Worm (Caenorhabditis elegans) whole organism, L4 larva: ENCODE results near the gene K08F11.1.

Source experiments
- D1046.2 ChIP-seq: fragments of 200-800 bp; sonication (Bioruptor generic); IDR thresholded peaks from 2 replicates; pipeline ENCODE4 v1.3.6; 2022; ENCODE audit warnings: missing genetic modification characterization, missing compliant biosample characterization
- F44E2.7 ChIP-seq: fragments of 200-800 bp; sonication (Bioruptor generic); IDR thresholded peaks from 2 replicates; pipeline ENCODE4 v2.1.2; 2022; ENCODE audit warnings: missing genetic modification characterization, missing compliant biosample characterization
- R02D3.7 ChIP-seq: fragments of 150-350 bp; sonication (generic microtip); optimal IDR thresholded peaks from 3 replicates; lab custom pipeline; 2014; ENCODE audit warnings: missing biosample characterization, missing genetic modification characterization
- T26A8.4 ChIP-seq: fragments of 200-800 bp; sonication (Bioruptor generic); IDR thresholded peaks from 2 replicates; pipeline ENCODE4 v1.3.6; 2022; ENCODE audit warnings: missing genetic modification characterization, missing compliant biosample characterization
- Y48G9A.11 ChIP-seq: fragments of 200-800 bp; sonication (Bioruptor generic); IDR thresholded peaks from 2 replicates; pipeline ENCODE4 v1.3.6; 2022; ENCODE audit warnings: missing genetic modification reagents, missing genetic modification characterization, missing compliant biosample characterization
- ZK337.2 ChIP-seq: fragments of 200-800 bp; sonication (Bioruptor generic); IDR thresholded peaks from 2 replicates; pipeline ENCODE4 v1.3.6; 2022; ENCODE audit warnings: missing genetic modification reagents, missing genetic modification characterization, missing compliant biosample characterization
- ZK546.5 ChIP-seq, 2 experiments: sonication (generic microtip); optimal IDR thresholded peaks; 2 replicates each; lab custom pipeline; 2017; ENCODE audit warnings: missing biosample characterization in 2 of 2, missing genetic modification characterization in 2 of 2
- aly-2 ChIP-seq: sonication (generic microtip); optimal IDR thresholded peaks from 2 replicates; lab custom pipeline; 2018; ENCODE audit warnings: missing biosample characterization, missing genetic modification characterization
- ama-1 ChIP-seq: fragments of 150-350 bp; optimal IDR thresholded peaks from 2 replicates; lab custom pipeline; 2014; ENCODE audit warnings: inconsistent platforms, mixed read lengths
- attf-4 ChIP-seq: sonication (generic microtip); optimal IDR thresholded peaks from 3 replicates; lab custom pipeline; 2017; ENCODE audit warnings: missing biosample characterization, missing genetic modification characterization
- ceh-28 ChIP-seq: fragments of 150-350 bp; optimal IDR thresholded peaks from 2 replicates; lab custom pipeline; 2014; ENCODE audit warnings: missing biosample characterization, missing genetic modification reagents, missing genetic modification characterization
- ceh-62 ChIP-seq: sonication (generic microtip); optimal IDR thresholded peaks from 2 replicates; lab custom pipeline; 2017; ENCODE audit warnings: missing biosample characterization, missing genetic modification characterization
- ces-1 ChIP-seq: fragments of 150-350 bp; sonication (generic microtip); optimal IDR thresholded peaks from 4 replicates; lab custom pipeline; 2014; ENCODE audit warnings: missing biosample characterization, missing genetic modification reagents, missing genetic modification characterization
- daf-16 ChIP-seq, 3 experiments: sonication (generic microtip); optimal IDR thresholded peaks; 2 replicates each; lab custom pipeline; 2016 to 2017; ENCODE audit warnings: missing genetic modification characterization in 3 of 3, missing genetic modification reagents in 3 of 3, mild to moderate bottlenecking in 2 of 3, missing compliant biosample characterization in 2 of 3, missing biosample characterization in 1 of 3, moderate library complexity in 1 of 3
- dmd-6 ChIP-seq: fragments of 200-800 bp; sonication (Bioruptor generic); IDR thresholded peaks from 2 replicates; pipeline ENCODE4 v1.3.6; 2022; ENCODE audit warnings: missing genetic modification reagents, missing genetic modification characterization, missing compliant biosample characterization
- dmd-9 ChIP-seq: fragments of 200-800 bp; sonication (Bioruptor generic); IDR thresholded peaks from 2 replicates; pipeline ENCODE4 v1.3.6; 2022; ENCODE audit warnings: missing genetic modification reagents, missing genetic modification characterization, missing compliant biosample characterization
- dpl-1 ChIP-seq: fragments of 150-350 bp; optimal IDR thresholded peaks from 2 replicates; lab custom pipeline; 2014; ENCODE audit warnings: missing biosample characterization, missing genetic modification reagents, missing genetic modification characterization
- duxl-1 ChIP-seq: sonication (generic microtip); optimal IDR thresholded peaks from 2 replicates; lab custom pipeline; 2016; ENCODE audit warnings: mild to moderate bottlenecking, missing genetic modification characterization, moderate library complexity, missing compliant biosample characterization; ENCODE audit not compliant: poor library complexity
- dve-1 ChIP-seq: sonication (generic microtip); optimal IDR thresholded peaks from 2 replicates; lab custom pipeline; 2017; ENCODE audit warnings: antibody characterized with exemption, mild to moderate bottlenecking, missing genetic modification characterization, missing compliant biosample characterization; ENCODE audit not compliant: insufficient read depth
- egl-27 ChIP-seq: sonication (generic microtip); optimal IDR thresholded peaks from 3 replicates; lab custom pipeline; 2017; ENCODE audit warnings: missing biosample characterization, missing genetic modification reagents, missing genetic modification characterization
- egl-43 ChIP-seq: fragments of 200-800 bp; sonication (Bioruptor generic); IDR thresholded peaks from 2 replicates; pipeline ENCODE4 v1.3.6; 2022; ENCODE audit warnings: missing genetic modification reagents, missing genetic modification characterization, missing compliant biosample characterization
- fkh-10 ChIP-seq: fragments of 150-350 bp; optimal IDR thresholded peaks from 2 replicates; lab custom pipeline; 2014; ENCODE audit warnings: missing biosample characterization, missing genetic modification reagents, missing genetic modification characterization
- fos-1 ChIP-seq: fragments of 150-350 bp; optimal IDR thresholded peaks from 2 replicates; lab custom pipeline; 2014; ENCODE audit warnings: missing biosample characterization, missing genetic modification characterization
- hif-1 ChIP-seq, 2 experiments: sonication (generic microtip); optimal IDR thresholded peaks; 2 replicates each; lab custom pipeline; 2016 to 2017; ENCODE audit warnings: missing compliant biosample characterization in 2 of 2, missing genetic modification characterization in 2 of 2, missing genetic modification reagents in 2 of 2, missing genotype in 2 of 2, mild to moderate bottlenecking in 1 of 2
- hlh-30 ChIP-seq: sonication (generic microtip); optimal IDR thresholded peaks from 2 replicates; lab custom pipeline; 2017; ENCODE audit warnings: antibody characterized with exemption, mild to moderate bottlenecking, missing genetic modification characterization, missing compliant biosample characterization; ENCODE audit not compliant: insufficient read depth
- hmg-1.1 ChIP-seq: fragments of 200-800 bp; sonication (Bioruptor generic); IDR thresholded peaks from 2 replicates; pipeline ENCODE4 v1.3.6; 2022; ENCODE audit warnings: missing genetic modification reagents, missing genetic modification characterization, missing compliant biosample characterization
- jun-1 ChIP-seq: fragments of 150-350 bp; optimal IDR thresholded peaks from 2 replicates; lab custom pipeline; 2014; ENCODE audit warnings: missing biosample characterization, missing genetic modification reagents, missing genetic modification characterization
- lim-7 ChIP-seq: fragments of 200-800 bp; sonication (Bioruptor generic); IDR thresholded peaks from 2 replicates; pipeline ENCODE4 v1.3.6; 2022; ENCODE audit warnings: missing genetic modification characterization, missing compliant biosample characterization
- lin-29 ChIP-seq: fragments of 200-800 bp; sonication (Bioruptor generic); IDR thresholded peaks from 2 replicates; pipeline ENCODE4 v1.3.6; 2022; ENCODE audit warnings: missing genetic modification reagents, missing genetic modification characterization, missing compliant biosample characterization
- lin-39 ChIP-seq: fragments of 150-350 bp; optimal IDR thresholded peaks from 2 replicates; lab custom pipeline; 2014; ENCODE audit warnings: missing biosample characterization, missing genetic modification reagents, missing genetic modification characterization
- mdl-1 ChIP-seq, 2 experiments: fragments of 150-350 bp in 1 of 2; sonication (generic microtip) in 1 of 2; optimal IDR thresholded peaks; 2 replicates each; lab custom pipeline; 2014 to 2017; ENCODE audit warnings: missing biosample characterization in 2 of 2, missing genetic modification characterization in 2 of 2
- mep-1 ChIP-seq: fragments of 150-350 bp; sonication (generic microtip); optimal IDR thresholded peaks from 3 replicates; lab custom pipeline; 2014; ENCODE audit warnings: missing biosample characterization, missing genetic modification characterization
- nhr-102 ChIP-seq: sonication (generic microtip); optimal IDR thresholded peaks from 2 replicates; lab custom pipeline; 2016; ENCODE audit warnings: mild to moderate bottlenecking, missing genetic modification characterization, moderate library complexity, missing compliant biosample characterization
- nhr-111 ChIP-seq: fragments of 200-800 bp; sonication (Bioruptor generic); optimal IDR thresholded peaks from 2 replicates; lab custom pipeline; 2018; ENCODE audit warnings: mild to moderate bottlenecking, missing genetic modification characterization, missing compliant biosample characterization
- nhr-237 ChIP-seq: sonication (generic microtip); optimal IDR thresholded peaks from 2 replicates; lab custom pipeline; 2017; ENCODE audit warnings: missing biosample characterization, missing genetic modification characterization
- nhr-41 ChIP-seq: fragments of 200-800 bp; sonication (Bioruptor generic); IDR thresholded peaks from 2 replicates; pipeline ENCODE4 v1.3.6; 2022; ENCODE audit warnings: missing genetic modification reagents, missing genetic modification characterization, missing compliant biosample characterization
- nhr-42 ChIP-seq: fragments of 200-800 bp; sonication (Bioruptor generic); IDR thresholded peaks from 2 replicates; pipeline ENCODE4 v1.3.6; 2022; ENCODE audit warnings: missing genetic modification characterization, missing compliant biosample characterization
- nhr-48 ChIP-seq: sonication (generic microtip); optimal IDR thresholded peaks from 2 replicates; lab custom pipeline; 2016; ENCODE audit warnings: mild to moderate bottlenecking, missing genetic modification characterization, missing compliant biosample characterization
- pha-4 ChIP-seq, 2 experiments: fragments of 150-350 bp in 1 of 2; fragments of 200-800 bp in 1 of 2; sonication (Bioruptor generic) in 1 of 2; IDR thresholded peaks in 1 of 2; optimal IDR thresholded peaks in 1 of 2; 2 replicates each; pipeline versions ENCODE4 v1.3.6 to Lab custom; 2014 to 2022; ENCODE audit warnings: missing genetic modification characterization in 2 of 2, missing genetic modification reagents in 2 of 2, missing biosample characterization in 1 of 2, missing compliant biosample characterization in 1 of 2
- pqm-1 ChIP-seq: sonication (generic microtip); optimal IDR thresholded peaks from 2 replicates; lab custom pipeline; 2017; ENCODE audit warnings: missing biosample characterization, missing genetic modification characterization
- set-16 ChIP-seq: fragments of 200-800 bp; sonication (Bioruptor generic); IDR thresholded peaks from 2 replicates; pipeline ENCODE4 v1.3.6; 2022; ENCODE audit warnings: missing genetic modification reagents, missing genetic modification characterization, missing compliant biosample characterization
- spr-1 ChIP-seq: sonication (generic microtip); optimal IDR thresholded peaks from 2 replicates; lab custom pipeline; 2016; ENCODE audit warnings: mild to moderate bottlenecking, missing genetic modification characterization, missing compliant biosample characterization
- vab-7 ChIP-seq: fragments of 200-800 bp; sonication (Bioruptor generic); IDR thresholded peaks from 2 replicates; pipeline ENCODE4 v1.3.6; 2022; ENCODE audit warnings: missing genetic modification reagents, missing genetic modification characterization, missing compliant biosample characterization
- zip-2 ChIP-seq: fragments of 150-350 bp; optimal IDR thresholded peaks from 2 replicates; lab custom pipeline; 2014; ENCODE audit warnings: missing biosample characterization, missing genetic modification characterization
- ztf-11 ChIP-seq: fragments of 150-350 bp; optimal IDR thresholded peaks from 2 replicates; lab custom pipeline; 2014; ENCODE audit warnings: missing biosample characterization, missing genetic modification characterization

K08F11.1 gene

ce11 chrIV:4688221-4688620 lies 36.4 kb upstream of the K08F11.1 start, which contains the start of gene bus-4:
bus-4 (plus strand) TSS chrIV:4688269.
- TF ChIP-seq Y48G9A.11 (GFP tag; lab: Robert Waterston, UW), result no peak
- TF ChIP-seq hlh-30, result no peak
- TF ChIP-seq attf-4, result no peak
- TF ChIP-seq lim-7 (GFP tag; lab: Robert Waterston, UW), result no peak
- no peak for TF ChIP-seq hif-1 (tag; optimal IDR thresholded peaks at IDR 0.05; lab: Kevin White, UChicago)
- no peak for TF ChIP-seq ZK337.2 (GFP tag; lab: Robert Waterston, UW)
- TF ChIP-seq ces-1 (GFP tag; lab: Kevin White, UChicago), result no peak
- no peak for TF ChIP-seq jun-1
- no peak for TF ChIP-seq fos-1
- TF ChIP-seq nhr-41 (GFP tag; lab: Robert Waterston, UW), result no peak
- TF ChIP-seq nhr-42, result no peak

ce11 chrIV:4692463-4692862 lies 32.2 kb upstream of the K08F11.1 start, which contains the start of gene spe-51:
spe-51 (plus strand) TSS chrIV:4692763.
- TF ChIP-seq egl-43 (no peak), dpl-1 (GFP tag; lab: Kevin White, UChicago) (no peak), vab-7 (GFP tag; lab: Robert Waterston, UW) (no peak), nhr-102 (tag; lab: Kevin White, UChicago) (no peak), pha-4 (GFP tag; IDR thresholded peaks at IDR 0.05; lab: Robert Waterston, UW) (no peak), pha-4 (tag; optimal IDR thresholded peaks at IDR 0.05; lab: Kevin White, UChicago) (no peak), spr-1 (tag; lab: Kevin White, UChicago) (no peak), egl-27 (tag; lab: Kevin White, UChicago) (no peak)

ce11 chrIV:4703911-4704310 lies 20.8 kb upstream of the K08F11.1 start, which contains the start of gene ogdh-1:
ogdh-1 (minus strand) TSS chrIV:4704011.
- no peak for TF ChIP-seq nhr-237 (tag; lab: Kevin White, UChicago)
- no peak for TF ChIP-seq nhr-111 (GFP tag; lab: Kevin White, UChicago)
- no peak for TF ChIP-seq D1046.2

ce11 chrIV:4705182-4705581 lies 19.5 kb upstream of the K08F11.1 start:
- TF ChIP-seq ceh-28 (no peak), dmd-6 (GFP tag; lab: Robert Waterston, UW) (peak; percentile 70; the same call in 1 of the 2 replicates), mdl-1 (tag; optimal IDR thresholded peaks at IDR 0.05; lab: Kevin White, UChicago) (peak in 1 of 2 experiments; percentile 56), aly-2 (no peak), nhr-48 (peak; percentile 30), lin-39 (tag; lab: Kevin White, UChicago) (no peak), T26A8.4 (GFP tag; lab: Robert Waterston, UW) (no peak), dmd-9 (GFP tag; lab: Robert Waterston, UW) (0 out of 2 replicates have a peak, but pooled peaks have one; percentile 37), duxl-1 (tag; lab: Kevin White, UChicago) (no peak), ceh-62 (tag; lab: Kevin White, UChicago) (no peak), mep-1 (tag; lab: Kevin White, UChicago) (peak; percentile 86), fkh-10 (GFP tag; lab: Kevin White, UChicago) (no peak), zip-2 (no peak), hmg-1.1 (peak; percentile 82), egl-43 (peak; percentile 52; the same call in 1 of the 2 replicates), lin-29 (GFP tag; lab: Robert Waterston, UW) (no peak), daf-16 (GFP tag; optimal IDR thresholded peaks at IDR 0.05; lab: Kevin White, UChicago) (no peak), daf-16 (tag; optimal IDR thresholded peaks at IDR 0.05; lab: Kevin White, UChicago) (peak; percentile 42), ZK546.5 (tag; optimal IDR thresholded peaks at IDR 0.05; lab: Kevin White, UChicago) (no peak), ama-1 (peak; percentile 24), set-16 (GFP tag; lab: Robert Waterston, UW) (peak; percentile 73), nhr-41 (GFP tag; lab: Robert Waterston, UW) (no peak), nhr-102 (tag; lab: Kevin White, UChicago) (no peak), R02D3.7 (tag; lab: Kevin White, UChicago) (no peak), pqm-1 (tag; lab: Kevin White, UChicago) (peak; percentile 35), ztf-11 (tag; lab: Kevin White, UChicago) (no peak), dve-1 (tag; lab: Kevin White, UChicago) (peak; percentile 59), F44E2.7 (GFP tag; lab: Robert Waterston, UW) (no peak), nhr-42 (0 out of 2 replicates have a peak, but pooled peaks have one; percentile 48), nhr-111 (GFP tag; lab: Kevin White, UChicago) (no peak)
